Fruit fly (Drosophila melanogaster) whole organism: ENCODE measurements around the gene CG14015.

ENCODE experiments used
- CG8478 ChIP-seq: fragments of >200 bp; optimal IDR thresholded peaks from 2 replicates; lab custom pipeline; 2018; ENCODE audit warnings: inconsistent platforms
- pan ChIP-seq: fragments of >200 bp; optimal IDR thresholded peaks from 2 replicates; lab custom pipeline; 2017

- TF ChIP-seq CG8478, result no peak
- no peak for TF ChIP-seq pan (lab: Kevin White, UChicago)
These were observed at the start of gene CG14015 for dm6 chr2L:5539034-5539433.
